Fruit fly (Drosophila melanogaster): ENCODE results near the gene Nmnat.

Nmnat gene

dm6 chr3R:24905959-24906634 lies 38.9 kb upstream of the Nmnat start, which contains the start of gene CG13643 (continued):
- TF ChIP-seq lab (GFP tag; optimal IDR thresholded peaks at IDR 0.05) (peak; percentile 52), sug (tag; optimal IDR thresholded peaks at IDR 0.05) (no peak), scrt (GFP tag; optimal IDR thresholded peaks at IDR 0.05) (no peak), Pdp1 (GFP tag; optimal IDR thresholded peaks at IDR 0.05) (no peak), tin (GFP tag; optimal IDR thresholded peaks at IDR 0.05) (no peak), ems (GFP tag; optimal IDR thresholded peaks at IDR 0.05) (no peak), chinmo (GFP tag; IDR thresholded peaks at IDR 0.05; ENCODE audit: partially characterized antibody) (no peak), CG8924 (tag; optimal IDR thresholded peaks at IDR 0.05) (peak; percentile 30), chm (GFP tag; IDR thresholded peaks at IDR 0.05) (no peak), CG14860 (GFP tag; IDR thresholded peaks at IDR 0.05; ENCODE audit: partially characterized antibody) (no peak), ash1 (GFP tag; optimal IDR thresholded peaks at IDR 0.05) (no peak), CG14050 (GFP tag; IDR thresholded peaks at IDR 0.05) (no peak), Ravus (GFP tag; IDR thresholded peaks at IDR 0.05) (no peak), CG32767 (GFP tag; IDR thresholded peaks at IDR 0.05) (no peak), CG11093 (GFP tag; IDR thresholded peaks at IDR 0.05) (no peak), Elba2 (GFP tag; optimal IDR thresholded peaks at IDR 0.05) (no peak), CG4707 (GFP tag; optimal IDR thresholded peaks at IDR 0.05) (no peak), CG8944 (GFP tag; optimal IDR thresholded peaks at IDR 0.05) (no peak), ap (GFP tag; IDR thresholded peaks at IDR 0.05) (no peak), CG10321 (GFP tag; IDR thresholded peaks at IDR 0.05) (no peak), dpn (GFP tag; optimal IDR thresholded peaks at IDR 0.05) (no peak), nerfin-2 (GFP tag; IDR thresholded peaks at IDR 0.05; ENCODE audit: partially characterized antibody) (no peak), pita (GFP tag; optimal IDR thresholded peaks at IDR 0.05) (no peak), CG10979 (tag; optimal IDR thresholded peaks at IDR 0.05) (peak; percentile 43), CG9817 (tag; optimal IDR thresholded peaks at IDR 0.05) (no peak), CG6689 (GFP tag; IDR thresholded peaks at IDR 0.05) (0 out of 2 replicates have a peak, but pooled peaks have one; percentile 13), sim (GFP tag; IDR thresholded peaks at IDR 0.05) (no peak), CG2889 (GFP tag; IDR thresholded peaks at IDR 0.05) (no peak), CG5180 (GFP tag; optimal IDR thresholded peaks at IDR 0.05) (no peak), CG13775 (GFP tag; optimal IDR thresholded peaks at IDR 0.05) (no peak), Rfx (GFP tag; IDR thresholded peaks at IDR 0.05) (no peak), NFAT (GFP tag; IDR thresholded peaks at IDR 0.05) (no peak), eyg (GFP tag; optimal IDR thresholded peaks at IDR 0.05) (no peak), dysf (GFP tag; IDR thresholded peaks at IDR 0.05) (peak; percentile 60; the same call in 2 of the 3 replicates), fd102C (GFP tag; optimal IDR thresholded peaks at IDR 0.05) (no peak), dan (GFP tag; IDR thresholded peaks at IDR 0.05) (no peak), CG18011 (GFP tag; optimal IDR thresholded peaks at IDR 0.05) (no peak), CG1602 (GFP tag; optimal IDR thresholded peaks at IDR 0.05) (no peak), CG10267 (tag; optimal IDR thresholded peaks at IDR 0.05) (peak; percentile 30), Tbp (GFP tag; optimal IDR thresholded peaks at IDR 0.05) (no peak), Dref (GFP tag; IDR thresholded peaks at IDR 0.05) (no peak), ham (GFP tag; IDR thresholded peaks at IDR 0.05) (no peak), CG7839 (tag; optimal IDR thresholded peaks at IDR 0.05) (peak; percentile 3), Atf-2 (GFP tag; optimal IDR thresholded peaks at IDR 0.05) (no peak), CG12391 (tag; optimal IDR thresholded peaks at IDR 0.05) (peak; percentile 37), CG7271 (tag; optimal IDR thresholded peaks at IDR 0.05) (no peak), CG11085 (GFP tag; IDR thresholded peaks at IDR 0.05) (no peak), CG6854 (GFP tag; optimal IDR thresholded peaks at IDR 0.05) (no peak), Oli (tag; optimal IDR thresholded peaks at IDR 0.05) (peak; percentile 33), Xrp1 (GFP tag; IDR thresholded peaks at IDR 0.05) (no peak)
